Worm (Caenorhabditis elegans) whole organism, late embryonic: ENCODE measurements around the gene fbxa-208.

ENCODE experiments used
- F13H6.1 ChIP-seq: sonication (generic microtip); optimal IDR thresholded peaks from 2 replicates; lab custom pipeline; 2016; ENCODE audit warnings: missing genetic modification characterization, missing compliant biosample characterization
- ama-1 ChIP-seq: fragments of 150-350 bp; optimal IDR thresholded peaks from 2 replicates; lab custom pipeline; 2014
- ceh-2 ChIP-seq: sonication (generic microtip); optimal IDR thresholded peaks from 2 replicates; lab custom pipeline; 2016; ENCODE audit warnings: missing genotype, missing genetic modification characterization, missing compliant biosample characterization
- ceh-30 ChIP-seq: fragments of 150-350 bp; optimal IDR thresholded peaks from 2 replicates; lab custom pipeline; 2014; ENCODE audit warnings: missing biosample characterization, missing genetic modification characterization
- elt-2 ChIP-seq: sonication (generic microtip); optimal IDR thresholded peaks from 2 replicates; lab custom pipeline; 2016; ENCODE audit warnings: missing genetic modification reagents, missing genetic modification characterization, missing compliant biosample characterization
- hlh-13 ChIP-seq: fragments of 200-800 bp; sonication (Bioruptor generic); optimal IDR thresholded peaks from 2 replicates; lab custom pipeline; 2018; ENCODE audit warnings: mild to moderate bottlenecking, missing genetic modification characterization, missing compliant biosample characterization
- madf-2 ChIP-seq: sonication (generic microtip); optimal IDR thresholded peaks from 2 replicates; lab custom pipeline; 2017; ENCODE audit warnings: missing genetic modification characterization, missing compliant biosample characterization
- nhr-11 ChIP-seq: fragments of 150-350 bp; optimal IDR thresholded peaks from 2 replicates; lab custom pipeline; 2014; ENCODE audit warnings: missing biosample characterization, missing genetic modification characterization
- pat-9 ChIP-seq: fragments of 200-800 bp; sonication (Bioruptor generic); optimal IDR thresholded peaks from 2 replicates; lab custom pipeline; 2018; ENCODE audit warnings: mild to moderate bottlenecking, missing genetic modification characterization, moderate library complexity, missing compliant biosample characterization
- pqm-1 ChIP-seq: sonication (generic microtip); optimal IDR thresholded peaks from 2 replicates; lab custom pipeline; 2016; ENCODE audit warnings: missing genetic modification characterization, missing compliant biosample characterization
- ref-2 ChIP-seq: sonication (generic microtip); optimal IDR thresholded peaks from 2 replicates; lab custom pipeline; 2016; ENCODE audit warnings: missing genetic modification characterization, missing compliant biosample characterization
- tbx-7 ChIP-seq: sonication (generic microtip); optimal IDR thresholded peaks from 2 replicates; lab custom pipeline; 2016; ENCODE audit warnings: missing genotype, missing genetic modification characterization, missing compliant biosample characterization
- ttx-3 ChIP-seq: sonication (generic microtip); optimal IDR thresholded peaks from 2 replicates; lab custom pipeline; 2016; ENCODE audit warnings: missing genetic modification reagents, missing genetic modification characterization, missing compliant biosample characterization
- unc-86 ChIP-seq: sonication (generic microtip); optimal IDR thresholded peaks from 2 replicates; lab custom pipeline; 2016; ENCODE audit warnings: missing genetic modification characterization, missing compliant biosample characterization

DNA sequence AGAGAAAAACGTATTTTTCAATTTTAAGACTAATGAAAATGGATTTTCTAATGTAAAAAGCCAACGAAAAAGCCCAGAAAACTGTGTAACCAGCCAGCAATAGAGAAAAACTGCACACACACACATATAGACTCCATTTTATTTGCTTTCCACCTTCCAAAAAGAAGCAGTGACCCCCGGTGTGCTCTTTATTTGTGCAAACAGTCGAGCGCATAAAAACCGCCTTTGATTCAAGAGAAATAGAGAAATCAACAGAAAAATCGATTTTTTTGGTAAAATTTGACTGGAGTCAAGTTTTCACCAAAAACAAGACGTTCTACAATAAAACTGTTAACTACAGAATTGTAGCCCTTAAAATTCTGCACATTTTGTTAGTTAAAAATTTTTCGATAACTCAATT, 28.0 kb upstream of the fbxa-208 start:
- TF ChIP-seq ceh-30 (tag; lab: Kevin White, UChicago) (no peak), F13H6.1 (tag; lab: Kevin White, UChicago) (no peak), tbx-7 (tag; lab: Kevin White, UChicago) (no peak), pat-9 (tag; lab: Kevin White, UChicago) (no peak), madf-2 (tag; lab: Kevin White, UChicago) (no peak), ama-1 (no peak), ref-2 (tag; lab: Kevin White, UChicago) (no peak), pqm-1 (no peak), unc-86 (tag; lab: Kevin White, UChicago) (no peak), ceh-2 (no peak), hlh-13 (GFP tag; lab: Kevin White, UChicago) (no peak), ttx-3 (tag; lab: Kevin White, UChicago) (no peak), elt-2 (tag; lab: Kevin White, UChicago) (no peak), nhr-11 (tag; lab: Kevin White, UChicago) (no peak)
